Fruit fly (Drosophila melanogaster): ENCODE data around the gene CG9616.

dm6 chr3R:14226662-14227061 lies 18.6 kb downstream of the CG9616 start, which contains the start of gene CG9631:
- TF ChIP-seq Mnt (GFP tag; optimal IDR thresholded peaks at IDR 0.05) (no peak), cnc (optimal IDR thresholded peaks at IDR 0.05) (no peak), CG12768 (GFP tag; optimal IDR thresholded peaks at IDR 0.05) (no peak), Hr96 (GFP tag; optimal IDR thresholded peaks at IDR 0.05) (no peak), CG1620 (GFP tag; optimal IDR thresholded peaks at IDR 0.05) (no peak), pad (GFP tag; optimal IDR thresholded peaks at IDR 0.05) (no peak)

All from whole organism, adult.